Fruit fly (Drosophila melanogaster) whole organism: ENCODE results near the gene CG7910.
"Not testable (repeated sequence)": the region's sequence is repeated elsewhere in the genome, so short reads cannot be mapped to it uniquely, and the experiment has no call there.

Source experiments
- CG8478 ChIP-seq: fragments of >200 bp; optimal IDR thresholded peaks from 2 replicates; lab custom pipeline; 2018; ENCODE audit warnings: inconsistent platforms
- Dll ChIP-seq: fragments of >200 bp; optimal IDR thresholded peaks from 2 replicates; lab custom pipeline; 2017
- EcR ChIP-seq, 2 experiments: fragments of >200 bp; optimal IDR thresholded peaks; 2 replicates each; lab custom pipeline; 2017; ENCODE audit warnings: missing biosample characterization in 2 of 2, missing genetic modification characterization in 2 of 2, missing genetic modification reagents in 2 of 2
- pan ChIP-seq: fragments of >200 bp; optimal IDR thresholded peaks from 2 replicates; lab custom pipeline; 2017
- psq ChIP-seq: fragments of >200 bp; optimal IDR thresholded peaks from 2 replicates; lab custom pipeline; 2017
- usp ChIP-seq: fragments of >200 bp; optimal IDR thresholded peaks from 2 replicates; lab custom pipeline; 2017; ENCODE audit warnings: missing biosample characterization, missing genetic modification characterization, mixed read lengths

CG7910 gene

DNA sequence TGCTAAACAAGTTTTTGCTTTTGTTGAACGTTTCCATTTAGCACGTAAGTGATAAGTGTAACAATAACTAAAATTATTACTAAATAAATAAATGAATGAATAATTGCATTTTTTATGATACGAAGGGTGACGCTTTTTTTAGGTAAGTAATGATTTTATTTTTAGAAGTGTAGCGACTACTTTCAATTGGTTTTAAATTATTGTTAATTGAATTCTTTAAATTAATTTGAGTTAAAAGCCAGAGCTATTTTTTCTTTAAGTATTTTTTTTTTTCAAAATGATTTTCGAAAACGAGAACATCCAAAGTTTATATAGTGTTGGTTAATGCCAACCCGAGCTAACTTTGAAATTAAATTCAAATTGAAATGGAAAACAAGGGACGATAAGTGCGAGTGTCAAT is at the start of gene CG7910:
Gene CG7910, plus strand, starts transcription at position 301 of the 400 bp plus-strand sequence.
- TF ChIP-seq usp: no peak
- no peak for TF ChIP-seq pan (lab: Kevin White, UChicago)
- no peak for TF ChIP-seq Dll (lab: Kevin White, UChicago)
- TF ChIP-seq EcR (GFP tag; optimal IDR thresholded peaks at IDR 0.05; lab: Kevin White, UChicago): no peak
- TF ChIP-seq CG8478 (lab: Kevin White, UChicago): no peak
- no peak for TF ChIP-seq psq (lab: Kevin White, UChicago)

DNA sequence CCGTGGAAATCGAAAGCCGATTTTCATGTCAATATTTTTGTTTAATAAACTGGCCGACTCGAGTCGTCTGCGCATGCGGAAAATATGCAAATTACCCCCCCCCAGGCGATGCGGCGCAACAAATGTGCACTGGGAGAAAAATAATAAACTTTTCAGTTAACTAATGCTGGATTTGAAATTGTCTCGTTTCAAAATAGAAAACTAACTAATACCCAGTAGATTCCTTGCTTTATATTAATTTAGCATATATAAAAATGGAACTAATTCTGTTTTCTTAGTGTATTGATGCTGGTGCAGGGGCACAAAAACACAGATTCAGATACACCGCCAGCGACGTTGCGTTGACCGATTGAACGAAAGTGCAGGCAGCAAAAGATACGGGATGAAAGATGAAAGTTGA is 49.2 kb upstream of the CG7910 start:
- TF ChIP-seq psq (lab: Kevin White, UChicago) (no peak), pan (lab: Kevin White, UChicago) (no peak), EcR (GFP tag; optimal IDR thresholded peaks at IDR 0.05; lab: Kevin White, UChicago) (no peak), Dll (lab: Kevin White, UChicago) (no peak), CG8478 (lab: Kevin White, UChicago) (no peak), usp (no peak)

DNA sequence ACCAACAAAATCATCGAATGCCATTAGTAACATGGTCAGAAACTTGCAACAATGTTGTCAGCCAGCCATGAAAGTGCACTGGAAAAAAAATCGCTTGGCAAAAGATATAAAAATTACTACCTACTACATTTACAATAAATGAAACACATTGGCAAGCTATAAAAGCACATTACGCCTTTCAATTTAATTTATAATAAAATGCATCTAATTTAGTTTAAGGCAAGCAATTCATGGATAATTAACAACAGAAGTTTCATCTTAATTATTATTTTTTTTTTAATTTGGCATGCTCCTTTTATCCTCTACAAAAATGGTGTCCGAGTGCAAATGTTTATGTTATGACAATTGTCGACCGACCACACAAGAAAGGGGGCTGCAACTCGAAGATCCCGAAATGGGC is 48.1 kb upstream of the CG7910 start:
- TF ChIP-seq psq (lab: Kevin White, UChicago): no peak
- no peak for TF ChIP-seq usp
- TF ChIP-seq pan (lab: Kevin White, UChicago): no peak
- no peak for TF ChIP-seq Dll (lab: Kevin White, UChicago)
- TF ChIP-seq CG8478 (lab: Kevin White, UChicago): no peak

DNA sequence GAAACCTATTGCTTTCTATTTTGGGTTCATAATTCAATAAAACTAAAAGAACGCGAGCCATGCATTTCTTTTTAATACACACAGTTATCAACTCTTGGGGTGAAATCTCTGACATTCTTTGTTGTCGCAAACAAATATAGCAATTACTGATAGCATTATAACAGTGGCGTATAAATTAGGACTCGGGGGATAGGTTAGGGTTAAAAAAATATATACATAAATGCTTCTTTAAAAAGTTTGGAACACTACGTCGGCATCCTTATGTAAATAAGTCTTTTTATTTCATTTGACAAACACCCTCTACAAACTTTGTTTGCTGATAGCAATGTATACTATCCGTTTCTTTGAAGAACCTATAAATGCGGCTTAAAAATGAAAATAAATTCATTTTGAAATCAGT is 46.2 kb upstream of the CG7910 start, which contains the start of gene CG43060:
Gene CG43060, plus strand, starts transcription at position 382 of the 400 bp plus-strand sequence.
- TF ChIP-seq Dll (lab: Kevin White, UChicago): no peak
- no peak for TF ChIP-seq usp
- no peak for TF ChIP-seq EcR (GFP tag; optimal IDR thresholded peaks at IDR 0.05; lab: Kevin White, UChicago)
- no peak for TF ChIP-seq pan (lab: Kevin White, UChicago)

DNA sequence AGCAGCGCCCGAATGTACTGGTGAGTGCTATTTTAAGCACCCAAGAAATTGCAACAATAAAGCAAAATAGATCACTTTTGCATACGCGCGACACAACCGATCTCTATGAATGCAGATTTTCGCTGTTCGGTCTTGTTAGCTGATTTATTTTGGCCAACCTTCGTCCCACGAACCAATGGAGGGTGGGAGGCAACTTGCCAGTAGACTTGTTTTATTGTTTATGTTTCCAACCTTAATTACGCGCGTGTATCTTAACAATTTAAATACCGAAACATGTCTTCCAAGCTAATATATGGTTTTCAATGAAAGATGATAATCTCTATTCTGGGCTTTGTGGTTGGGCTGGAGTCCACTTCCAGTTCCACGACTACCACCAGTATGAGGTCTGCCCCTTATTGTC is 38.2 kb upstream of the CG7910 start, which contains the start of gene CG43618:
Gene CG43618, plus strand, starts transcription at position 301 of the 400 bp plus-strand sequence.
- TF ChIP-seq CG8478 (lab: Kevin White, UChicago); EcR (GFP tag; optimal IDR thresholded peaks at IDR 0.05; lab: Kevin White, UChicago); Dll (lab: Kevin White, UChicago): not testable (repeated sequence)

DNA sequence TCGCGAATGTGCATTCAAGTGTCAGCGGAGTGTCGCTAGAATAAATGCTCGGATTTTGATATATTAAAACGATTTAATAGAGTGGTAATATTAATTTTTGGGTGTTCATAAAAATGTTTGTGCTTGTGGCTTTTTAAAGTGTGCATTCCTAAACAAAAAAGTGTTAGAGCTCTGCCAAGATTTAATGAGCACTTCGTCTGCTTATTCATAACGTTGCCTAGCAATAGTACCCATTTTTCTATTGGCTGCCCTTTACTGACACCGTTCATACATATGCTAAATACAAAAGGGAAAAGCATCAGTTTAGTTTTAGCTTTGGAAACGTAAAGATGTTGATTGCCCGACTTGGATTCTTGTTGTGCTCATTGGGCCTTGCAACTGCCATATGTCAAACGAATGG is 37.7 kb upstream of the CG7910 start, which contains the start of gene CG43061:
Gene CG43061, plus strand, starts transcription at position 301 of the 400 bp plus-strand sequence.
- TF ChIP-seq pan (lab: Kevin White, UChicago); usp; EcR (GFP tag; optimal IDR thresholded peaks at IDR 0.05; lab: Kevin White, UChicago): not testable (repeated sequence)

DNA sequence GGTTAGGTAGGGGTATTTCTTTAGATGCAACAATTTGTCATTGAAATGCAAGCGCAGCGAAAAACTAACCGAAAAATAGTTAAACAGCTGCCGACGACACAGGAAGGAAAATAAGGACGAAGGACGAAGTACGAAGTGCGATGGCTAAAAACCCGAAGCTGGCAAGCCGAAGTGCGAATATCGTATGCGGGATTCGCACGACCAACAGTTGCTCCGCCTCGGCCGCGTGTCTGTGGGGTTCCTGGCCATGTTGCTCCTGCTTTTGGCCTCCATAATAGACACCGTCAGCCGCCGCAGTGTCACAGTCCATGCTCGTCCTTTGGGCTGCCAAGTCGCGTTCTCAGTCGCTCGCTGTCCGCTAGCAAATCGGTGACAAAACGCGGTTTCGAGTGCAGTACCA is 28.1 kb upstream of the CG7910 start, which contains the start of gene mAChR-B:
Gene mAChR-B, plus strand, starts transcription at position 301 of the 400 bp plus-strand sequence.
- no peak for TF ChIP-seq usp
- TF ChIP-seq pan (lab: Kevin White, UChicago): no peak
- no peak for TF ChIP-seq CG8478 (lab: Kevin White, UChicago)
- TF ChIP-seq Dll (lab: Kevin White, UChicago): no peak
- TF ChIP-seq psq (lab: Kevin White, UChicago): no peak
- TF ChIP-seq EcR (GFP tag; optimal IDR thresholded peaks at IDR 0.05; lab: Kevin White, UChicago): no peak

DNA sequence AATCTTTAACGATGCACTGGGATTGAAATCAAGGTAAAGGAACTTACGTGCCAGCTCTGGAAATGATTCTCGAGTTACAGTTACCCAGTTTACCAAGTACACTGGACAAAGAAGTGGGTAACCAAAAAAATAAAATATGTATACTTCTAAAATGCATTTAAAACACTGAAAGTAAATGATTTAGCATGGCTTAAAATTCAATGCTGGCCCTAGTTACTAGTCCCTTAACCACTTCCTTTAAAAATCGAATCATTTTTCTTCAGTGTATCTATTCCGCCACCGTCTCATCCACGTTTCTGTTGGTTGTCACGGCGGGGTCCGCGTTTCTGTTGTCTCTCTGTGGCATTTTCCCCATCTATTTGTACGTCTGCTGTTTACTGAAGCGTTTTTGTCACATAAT is 14.4 kb upstream of the CG7910 start:
- no peak for TF ChIP-seq usp
- no peak for TF ChIP-seq psq (lab: Kevin White, UChicago)
- TF ChIP-seq pan (lab: Kevin White, UChicago): no peak
- TF ChIP-seq CG8478 (lab: Kevin White, UChicago): no peak
- no peak for TF ChIP-seq EcR (GFP tag; optimal IDR thresholded peaks at IDR 0.05; lab: Kevin White, UChicago)
- TF ChIP-seq Dll (lab: Kevin White, UChicago): no peak

DNA sequence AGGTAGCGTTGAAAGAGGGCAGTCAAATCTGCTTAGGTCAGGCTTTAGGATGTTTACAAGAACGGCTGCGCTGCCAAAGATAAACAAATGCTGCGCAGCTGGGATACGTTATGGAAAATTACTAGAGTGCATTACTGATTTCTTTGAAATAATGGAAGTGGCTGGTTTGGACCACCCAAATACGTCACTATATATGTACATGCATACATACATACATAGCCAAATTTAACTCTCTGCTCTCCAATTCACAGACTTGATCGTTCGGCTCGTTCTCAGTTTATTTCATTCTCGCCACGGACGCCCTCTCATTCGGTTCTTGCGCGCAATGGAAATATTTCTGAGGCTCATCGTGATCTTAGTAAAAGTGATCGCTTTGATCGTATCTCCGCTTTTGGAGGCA is 6.8 kb downstream of the CG7910 start, which contains the start of gene CG7900:
Gene CG7900, plus strand, starts transcription at position 301 of the 400 bp plus-strand sequence.
- not testable (repeated sequence) for TF ChIP-seq psq (lab: Kevin White, UChicago); Dll (lab: Kevin White, UChicago); EcR (GFP tag; optimal IDR thresholded peaks at IDR 0.05; lab: Kevin White, UChicago)

DNA sequence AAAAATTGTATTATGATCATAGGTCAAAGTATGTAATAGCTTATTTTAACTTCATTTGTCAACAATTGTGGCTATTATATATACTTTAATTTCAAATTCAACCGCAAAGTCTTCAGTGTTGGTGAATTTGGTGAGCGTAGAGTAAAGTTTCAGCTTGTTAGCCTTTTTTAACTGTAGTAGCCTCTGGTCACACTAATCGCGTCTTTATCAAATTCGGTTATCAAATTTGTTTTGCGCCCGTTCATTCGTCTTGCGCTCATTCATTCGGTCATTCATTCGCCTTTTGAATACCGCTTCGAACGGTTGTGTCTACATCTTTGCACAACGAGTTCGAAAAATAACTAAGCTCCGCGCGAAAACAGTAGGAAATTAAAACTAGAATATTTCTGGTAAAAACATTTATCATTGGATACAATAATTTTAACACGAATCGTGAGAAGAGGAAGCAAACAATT is 18.1 kb downstream of the CG7910 start, which contains the start of gene puc:
Gene puc, plus strand, starts transcription at position 245 of the 455 bp plus-strand sequence.
- TF ChIP-seq CG8478 (lab: Kevin White, UChicago): no peak

DNA sequence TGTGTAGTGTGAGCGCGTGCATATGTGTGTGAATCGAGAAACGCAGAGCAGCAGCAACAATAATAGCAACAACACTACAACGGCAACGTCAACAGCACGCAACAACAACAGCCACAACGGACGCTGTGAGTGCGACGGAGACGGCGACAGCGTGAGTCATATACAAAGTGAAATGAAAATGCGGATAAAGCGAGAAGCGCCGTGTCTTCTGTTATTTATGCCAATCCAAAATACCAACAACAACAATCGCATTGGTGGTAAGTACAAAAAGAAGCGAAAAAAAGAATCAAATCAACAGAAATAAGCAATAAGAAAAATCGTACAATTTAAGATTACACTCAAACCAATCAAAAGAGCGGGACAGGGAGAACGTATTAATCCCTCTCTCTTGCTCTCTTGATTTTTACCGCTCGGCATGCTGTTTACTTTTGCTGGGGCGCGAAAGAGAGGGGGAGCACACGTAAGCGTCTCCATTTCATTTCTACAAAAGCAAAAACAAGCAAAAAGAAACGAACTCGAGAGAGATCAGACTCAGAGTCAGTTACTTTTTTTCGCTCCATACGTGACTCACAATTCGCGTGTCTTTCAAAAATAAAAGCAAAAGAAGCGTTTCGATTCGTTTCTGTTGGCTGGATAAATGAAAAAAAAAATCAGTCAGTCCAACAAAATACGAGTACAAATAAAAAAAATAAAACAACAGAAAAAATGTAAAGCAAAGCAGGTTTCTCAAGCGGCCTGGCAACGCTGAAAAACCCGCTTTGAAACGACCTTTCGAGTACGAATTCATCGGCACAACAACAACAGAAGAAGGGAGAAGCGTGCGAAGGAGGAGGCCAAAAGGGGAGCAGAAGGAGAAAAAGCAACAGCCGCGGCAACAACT is 19.0 kb downstream of the CG7910 start:
- peak in 1 of 2 experiments; percentile 27 for TF ChIP-seq EcR (GFP tag; optimal IDR thresholded peaks at IDR 0.05; lab: Kevin White, UChicago)
- peak; percentile 61 for TF ChIP-seq CG8478 (lab: Kevin White, UChicago)
- peak; percentile 12 for TF ChIP-seq Dll (lab: Kevin White, UChicago)
- TF ChIP-seq psq (lab: Kevin White, UChicago): no peak
